Worm (Caenorhabditis elegans) whole organism, L4 larva: ENCODE data around the gene F46H5.2.

Source experiments
- F10B5.3 ChIP-seq: sonication (generic microtip); optimal IDR thresholded peaks from 2 replicates; lab custom pipeline; 2016; ENCODE audit warnings: mild to moderate bottlenecking, missing genetic modification characterization, missing compliant biosample characterization
- F26F4.8 ChIP-seq: fragments of 200-800 bp; sonication (Bioruptor generic); conservative IDR thresholded peaks from 2 replicates; pipeline ENCODE4 v1.3.6; 2022; ENCODE audit warnings: missing genetic modification characterization, missing compliant biosample characterization
- R02D3.7 ChIP-seq: fragments of 150-350 bp; sonication (generic microtip); optimal IDR thresholded peaks from 3 replicates; lab custom pipeline; 2014; ENCODE audit warnings: missing biosample characterization, missing genetic modification characterization
- T20F7.1 ChIP-seq: fragments of 200-800 bp; sonication (Bioruptor generic); optimal IDR thresholded peaks from 2 replicates; lab custom pipeline; 2018; ENCODE audit warnings: mild to moderate bottlenecking, missing genetic modification characterization, missing compliant biosample characterization
- T26A8.4 ChIP-seq: fragments of 200-800 bp; sonication (Bioruptor generic); IDR thresholded peaks from 2 replicates; pipeline ENCODE4 v1.3.6; 2022; ENCODE audit warnings: missing genetic modification characterization, missing compliant biosample characterization
- Y48G9A.11 ChIP-seq: fragments of 200-800 bp; sonication (Bioruptor generic); IDR thresholded peaks from 2 replicates; pipeline ENCODE4 v1.3.6; 2022; ENCODE audit warnings: missing genetic modification reagents, missing genetic modification characterization, missing compliant biosample characterization
- Y5F2A.4 ChIP-seq: fragments of 200-800 bp; sonication (Bioruptor generic); optimal IDR thresholded peaks from 2 replicates; lab custom pipeline; 2018; ENCODE audit warnings: mild to moderate bottlenecking, missing genetic modification characterization, missing compliant biosample characterization
- aha-1 ChIP-seq: fragments of 150-350 bp; peaks from one replicate; lab custom pipeline; 2014; ENCODE audit warnings: missing biosample characterization, missing genetic modification characterization
- aly-2 ChIP-seq: sonication (generic microtip); optimal IDR thresholded peaks from 2 replicates; lab custom pipeline; 2018; ENCODE audit warnings: missing biosample characterization, missing genetic modification characterization
- arid-1 ChIP-seq: fragments of 200-800 bp; sonication (Bioruptor generic); conservative IDR thresholded peaks from 2 replicates; pipeline ENCODE4 v1.3.6; 2022; ENCODE audit warnings: missing genetic modification reagents, missing genetic modification characterization, missing compliant biosample characterization
- ceh-20 ChIP-seq: fragments of 200-800 bp; sonication (Bioruptor generic); IDR thresholded peaks from 2 replicates; pipeline ENCODE4 v1.3.6; 2022; ENCODE audit warnings: missing genetic modification reagents, missing genetic modification characterization, missing compliant biosample characterization
- ceh-28 ChIP-seq: fragments of 150-350 bp; optimal IDR thresholded peaks from 2 replicates; lab custom pipeline; 2014; ENCODE audit warnings: missing biosample characterization, missing genetic modification reagents, missing genetic modification characterization
- ceh-82 ChIP-seq: sonication (generic microtip); optimal IDR thresholded peaks from 2 replicates; lab custom pipeline; 2017; ENCODE audit warnings: missing biosample characterization, missing genetic modification characterization
- cey-2 ChIP-seq: sonication (generic microtip); optimal IDR thresholded peaks from 3 replicates; lab custom pipeline; 2017; ENCODE audit warnings: missing genetic modification characterization, mild to moderate bottlenecking, missing compliant biosample characterization, antibody characterized with exemption, borderline replicate concordance; ENCODE audit not compliant: insufficient read depth
- ctbp-1 ChIP-seq: fragments of 200-800 bp; sonication (Bioruptor generic); IDR thresholded peaks from 2 replicates; pipeline ENCODE4 v1.3.6; 2022; ENCODE audit warnings: missing genetic modification reagents, missing genetic modification characterization, missing compliant biosample characterization
- daf-12 ChIP-seq: fragments of 150-350 bp; optimal IDR thresholded peaks from 2 replicates; lab custom pipeline; 2014; ENCODE audit warnings: missing biosample characterization, missing genetic modification reagents, missing genetic modification characterization
- dmd-8 ChIP-seq: fragments of 200-800 bp; sonication (Bioruptor generic); IDR thresholded peaks from 2 replicates; pipeline ENCODE4 v1.3.6; 2022; ENCODE audit warnings: missing genetic modification characterization, missing compliant biosample characterization
- dpl-1 ChIP-seq: fragments of 150-350 bp; optimal IDR thresholded peaks from 2 replicates; lab custom pipeline; 2014; ENCODE audit warnings: missing biosample characterization, missing genetic modification reagents, missing genetic modification characterization
- dve-1 ChIP-seq: sonication (generic microtip); optimal IDR thresholded peaks from 2 replicates; lab custom pipeline; 2017; ENCODE audit warnings: antibody characterized with exemption, mild to moderate bottlenecking, missing genetic modification characterization, missing compliant biosample characterization; ENCODE audit not compliant: insufficient read depth
- hlh-11 ChIP-seq: fragments of 200-800 bp; sonication (Bioruptor generic); optimal IDR thresholded peaks from 2 replicates; lab custom pipeline; 2018; ENCODE audit warnings: mild to moderate bottlenecking, missing genetic modification characterization, missing compliant biosample characterization
- hlh-30 ChIP-seq: sonication (generic microtip); optimal IDR thresholded peaks from 2 replicates; lab custom pipeline; 2017; ENCODE audit warnings: antibody characterized with exemption, mild to moderate bottlenecking, missing genetic modification characterization, missing compliant biosample characterization; ENCODE audit not compliant: insufficient read depth
- hmg-1.1 ChIP-seq: fragments of 200-800 bp; sonication (Bioruptor generic); IDR thresholded peaks from 2 replicates; pipeline ENCODE4 v1.3.6; 2022; ENCODE audit warnings: missing genetic modification reagents, missing genetic modification characterization, missing compliant biosample characterization
- lim-7 ChIP-seq: fragments of 200-800 bp; sonication (Bioruptor generic); IDR thresholded peaks from 2 replicates; pipeline ENCODE4 v1.3.6; 2022; ENCODE audit warnings: missing genetic modification characterization, missing compliant biosample characterization
- lin-1 ChIP-seq: fragments of 200-800 bp; sonication (Bioruptor generic); IDR thresholded peaks from 2 replicates; pipeline ENCODE4 v1.3.6; 2022; ENCODE audit warnings: missing genetic modification reagents, missing genetic modification characterization, missing compliant biosample characterization
- lin-13 ChIP-seq: fragments of 150-350 bp; optimal IDR thresholded peaks from 2 replicates; lab custom pipeline; 2014; ENCODE audit warnings: missing biosample characterization, missing genetic modification reagents, missing genetic modification characterization
- lin-29 ChIP-seq: fragments of 200-800 bp; sonication (Bioruptor generic); IDR thresholded peaks from 2 replicates; pipeline ENCODE4 v1.3.6; 2022; ENCODE audit warnings: missing genetic modification reagents, missing genetic modification characterization, missing compliant biosample characterization
- madf-9 ChIP-seq: fragments of 200-800 bp; sonication (Bioruptor generic); conservative IDR thresholded peaks from 2 replicates; pipeline ENCODE4 v1.3.6; 2022; ENCODE audit warnings: missing genetic modification reagents, missing genetic modification characterization, missing compliant biosample characterization
- mdl-1 ChIP-seq, 2 experiments: fragments of 150-350 bp in 1 of 2; sonication (generic microtip) in 1 of 2; optimal IDR thresholded peaks; 2 replicates each; lab custom pipeline; 2014 to 2017; ENCODE audit warnings: missing biosample characterization in 2 of 2, missing genetic modification characterization in 2 of 2
- mdt-29 ChIP-seq: fragments of 200-800 bp; sonication (Bioruptor generic); IDR thresholded peaks from 2 replicates; pipeline ENCODE4 v1.3.6; 2022; ENCODE audit warnings: missing genetic modification reagents, missing genetic modification characterization, missing compliant biosample characterization
- nhr-11 ChIP-seq: fragments of 150-350 bp; optimal IDR thresholded peaks from 2 replicates; lab custom pipeline; 2014; ENCODE audit warnings: missing biosample characterization, missing genetic modification characterization
- nhr-111 ChIP-seq: fragments of 200-800 bp; sonication (Bioruptor generic); optimal IDR thresholded peaks from 2 replicates; lab custom pipeline; 2018; ENCODE audit warnings: mild to moderate bottlenecking, missing genetic modification characterization, missing compliant biosample characterization
- nhr-237 ChIP-seq: sonication (generic microtip); optimal IDR thresholded peaks from 2 replicates; lab custom pipeline; 2017; ENCODE audit warnings: missing biosample characterization, missing genetic modification characterization
- nhr-28 ChIP-seq: fragments of 150-350 bp; optimal IDR thresholded peaks from 2 replicates; lab custom pipeline; 2014; ENCODE audit warnings: missing biosample characterization, missing genetic modification characterization
- nhr-41 ChIP-seq: fragments of 200-800 bp; sonication (Bioruptor generic); IDR thresholded peaks from 2 replicates; pipeline ENCODE4 v1.3.6; 2022; ENCODE audit warnings: missing genetic modification reagents, missing genetic modification characterization, missing compliant biosample characterization
- nhr-48 ChIP-seq: sonication (generic microtip); optimal IDR thresholded peaks from 2 replicates; lab custom pipeline; 2016; ENCODE audit warnings: mild to moderate bottlenecking, missing genetic modification characterization, missing compliant biosample characterization
- pha-4 ChIP-seq, 2 experiments: fragments of 150-350 bp in 1 of 2; fragments of 200-800 bp in 1 of 2; sonication (Bioruptor generic) in 1 of 2; IDR thresholded peaks in 1 of 2; optimal IDR thresholded peaks in 1 of 2; 2 replicates each; pipeline versions ENCODE4 v1.3.6 to Lab custom; 2014 to 2022; ENCODE audit warnings: missing genetic modification characterization in 2 of 2, missing genetic modification reagents in 2 of 2, missing biosample characterization in 1 of 2, missing compliant biosample characterization in 1 of 2
- pqm-1 ChIP-seq: sonication (generic microtip); optimal IDR thresholded peaks from 2 replicates; lab custom pipeline; 2017; ENCODE audit warnings: missing biosample characterization, missing genetic modification characterization
- sdz-12 ChIP-seq: fragments of 200-800 bp; sonication (Bioruptor generic); optimal IDR thresholded peaks from 2 replicates; lab custom pipeline; 2018; ENCODE audit warnings: mild to moderate bottlenecking, missing genetic modification characterization, missing compliant biosample characterization
- set-16 ChIP-seq: fragments of 200-800 bp; sonication (Bioruptor generic); IDR thresholded peaks from 2 replicates; pipeline ENCODE4 v1.3.6; 2022; ENCODE audit warnings: missing genetic modification reagents, missing genetic modification characterization, missing compliant biosample characterization
- skn-1 ChIP-seq: fragments of 150-350 bp; optimal IDR thresholded peaks from 2 replicates; lab custom pipeline; 2014; ENCODE audit warnings: missing biosample characterization, missing genetic modification characterization
- spr-1 ChIP-seq: sonication (generic microtip); optimal IDR thresholded peaks from 2 replicates; lab custom pipeline; 2016; ENCODE audit warnings: mild to moderate bottlenecking, missing genetic modification characterization, missing compliant biosample characterization
- tra-1 ChIP-seq: fragments of 200-800 bp; sonication (Bioruptor generic); IDR thresholded peaks from 2 replicates; pipeline ENCODE4 v1.3.6; 2022; ENCODE audit warnings: missing genetic modification reagents, missing genetic modification characterization, missing compliant biosample characterization
- unc-130 ChIP-seq: sonication (generic microtip); optimal IDR thresholded peaks from 2 replicates; lab custom pipeline; 2016; ENCODE audit warnings: missing genetic modification reagents, missing genetic modification characterization, missing compliant biosample characterization
- unc-39 ChIP-seq: sonication (generic microtip); optimal IDR thresholded peaks from 2 replicates; lab custom pipeline; 2017; ENCODE audit warnings: missing biosample characterization, missing genetic modification characterization
- unc-62 ChIP-seq, 3 experiments: fragments of 150-350 bp in 1 of 3; sonication (generic microtip); optimal IDR thresholded peaks in 2 of 3; peaks in 1 of 3; 1 replicate in 1 of 3; 2 replicates in 2 of 3; lab custom pipeline; 2014 to 2017; ENCODE audit warnings: missing biosample characterization in 3 of 3, missing genetic modification characterization in 3 of 3, missing genetic modification reagents in 3 of 3, missing genotype in 1 of 3
- vab-7 ChIP-seq: fragments of 200-800 bp; sonication (Bioruptor generic); IDR thresholded peaks from 2 replicates; pipeline ENCODE4 v1.3.6; 2022; ENCODE audit warnings: missing genetic modification reagents, missing genetic modification characterization, missing compliant biosample characterization
- zip-11 ChIP-seq: fragments of 200-800 bp; sonication (Bioruptor generic); IDR thresholded peaks from 2 replicates; pipeline ENCODE4 v1.3.6; 2022; ENCODE audit warnings: missing genetic modification characterization, missing compliant biosample characterization
- ztf-7 ChIP-seq: fragments of 150-350 bp; optimal IDR thresholded peaks from 2 replicates; lab custom pipeline; 2014; ENCODE audit warnings: missing biosample characterization, missing genetic modification characterization

F46H5.2 gene

DNA sequence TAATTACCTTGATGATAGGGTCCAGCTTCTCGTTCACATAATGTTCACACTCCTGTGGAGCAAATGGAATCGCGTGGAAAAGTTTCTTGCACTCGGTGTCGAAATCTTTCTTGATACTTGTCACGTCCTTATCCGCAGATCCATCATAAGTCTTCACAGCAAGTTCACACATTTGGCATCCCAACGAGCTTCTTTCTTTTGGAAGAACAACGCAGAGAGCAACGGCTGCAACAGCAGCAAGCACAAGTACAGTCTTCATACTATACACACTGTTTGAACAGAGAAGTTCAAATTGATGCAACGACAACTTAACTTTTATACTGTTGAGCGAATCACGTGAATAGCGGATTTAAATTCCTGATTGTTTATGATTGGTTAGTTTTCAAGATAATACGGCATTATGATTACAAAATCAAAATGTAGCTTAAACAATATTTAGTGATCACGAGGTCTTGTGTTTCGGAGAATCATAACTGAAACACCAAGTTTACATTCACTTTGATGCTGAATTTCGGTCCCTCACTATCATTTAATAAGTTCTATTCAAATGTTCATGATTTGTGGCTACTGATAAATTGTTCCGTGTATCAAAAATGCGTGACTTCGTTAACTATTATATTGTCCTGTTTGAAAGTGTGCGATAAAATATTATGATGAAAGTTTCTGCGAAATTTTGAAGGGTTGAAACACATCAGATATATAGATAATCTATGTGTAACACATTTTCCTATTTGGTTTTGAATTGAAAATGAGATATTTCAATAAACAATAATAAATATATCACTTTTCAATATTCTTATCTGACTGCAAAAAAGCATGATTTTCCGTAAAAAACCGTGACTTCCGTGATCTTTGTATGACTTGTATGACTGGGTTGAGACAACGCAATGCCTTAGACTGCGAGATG, 51.3 kb downstream of the F46H5.2 start, which contains the start of the genes spp-2 and spp-6 (continued):
- TF ChIP-seq hlh-11 (tag; lab: Kevin White, UChicago) (peak; percentile 65), unc-39 (tag; lab: Kevin White, UChicago) (no peak), T26A8.4 (GFP tag; lab: Robert Waterston, UW) (peak; percentile 63; the same call in 1 of the 2 replicates), lin-29 (GFP tag; lab: Robert Waterston, UW) (no peak), mdl-1 (tag; optimal IDR thresholded peaks at IDR 0.05; lab: Kevin White, UChicago) (no peak), tra-1 (GFP tag; lab: Robert Waterston, UW) (no peak), pqm-1 (tag; lab: Kevin White, UChicago) (peak; percentile 96), aly-2 (tag; lab: Kevin White, UChicago) (no peak), R02D3.7 (tag; lab: Kevin White, UChicago) (no peak), nhr-48 (tag; lab: Kevin White, UChicago) (no peak), arid-1 (GFP tag; lab: Robert Waterston, UW) (no peak), unc-130 (no peak), mdt-29 (GFP tag; lab: Robert Waterston, UW) (peak; percentile 21; the same call in 1 of the 2 replicates), ceh-28 (no peak), zip-11 (GFP tag; lab: Robert Waterston, UW) (no peak), ztf-7 (tag; lab: Kevin White, UChicago) (no peak), nhr-111 (no peak), dmd-8 (no peak), vab-7 (no peak), hlh-30 (no peak), nhr-28 (tag; lab: Kevin White, UChicago) (peak; percentile 38), ceh-20 (GFP tag; lab: Robert Waterston, UW) (peak; percentile 55; the same call in 1 of the 2 replicates), nhr-41 (GFP tag; lab: Robert Waterston, UW) (no peak), set-16 (GFP tag; lab: Robert Waterston, UW) (no peak), lin-13 (GFP tag; lab: Kevin White, UChicago) (no peak), sdz-12 (no peak), T20F7.1 (GFP tag; lab: Kevin White, UChicago) (no peak), skn-1 (no peak), lim-7 (no peak), nhr-11 (no peak), hmg-1.1 (GFP tag; lab: Robert Waterston, UW) (no peak), pha-4 (GFP tag; IDR thresholded peaks at IDR 0.05; lab: Robert Waterston, UW) (peak; percentile 16; the same call in 1 of the 2 replicates), pha-4 (tag; optimal IDR thresholded peaks at IDR 0.05; lab: Kevin White, UChicago) (no peak), aha-1 (tag; lab: Kevin White, UChicago) (no peak), F26F4.8 (GFP tag; lab: Robert Waterston, UW) (no peak), lin-1 (GFP tag; lab: Robert Waterston, UW) (no peak), spr-1 (tag; lab: Kevin White, UChicago) (no peak), ctbp-1 (GFP tag; lab: Robert Waterston, UW) (no peak), daf-12 (tag; lab: Kevin White, UChicago) (no peak), ceh-82 (tag; lab: Kevin White, UChicago) (no peak), F10B5.3 (tag; lab: Kevin White, UChicago) (no peak), Y5F2A.4 (no peak), unc-62 (GFP tag; optimal IDR thresholded peaks at IDR 0.05 in 1 of 2; lab: Kevin White, UChicago) (peak in 1 of 2 experiments; percentile 88), unc-62 (tag; optimal IDR thresholded peaks at IDR 0.05; lab: Kevin White, UChicago) (no peak), Y48G9A.11 (no peak), madf-9 (GFP tag; lab: Robert Waterston, UW) (no peak), nhr-237 (tag; lab: Kevin White, UChicago) (no peak), cey-2 (no peak), dve-1 (tag; lab: Kevin White, UChicago) (peak; percentile 86), dpl-1 (GFP tag; lab: Kevin White, UChicago) (no peak)
